Fruit fly (Drosophila melanogaster) whole organism, pupa: ENCODE measurements around the gene CG15403.

Experiments
- CG10348 ChIP-seq: fragments of 200-800 bp; sonication (Bioruptor generic); IDR thresholded peaks from 2 replicates; pipeline ENCODE4 v1.3.6; 2022; ENCODE audit warnings: missing biosample characterization, missing genetic modification characterization
- CG12605 ChIP-seq: fragments of 200-800 bp; sonication (Bioruptor generic); IDR thresholded peaks from 2 replicates; pipeline ENCODE4 v1.3.6; 2022; ENCODE audit warnings: missing biosample characterization, missing genetic modification characterization
- CG15710 ChIP-seq: fragments of 200-800 bp; sonication (Bioruptor generic); optimal IDR thresholded peaks from 2 replicates; lab custom pipeline; 2018; ENCODE audit warnings: missing biosample characterization, mild to moderate bottlenecking, missing genetic modification characterization, moderate library complexity
- CG32121 ChIP-seq: fragments of 200-800 bp; sonication (Bioruptor generic); IDR thresholded peaks from 2 replicates; pipeline ENCODE4 v1.3.6; 2022; ENCODE audit warnings: missing biosample characterization, missing genetic modification characterization
- CG4496 ChIP-seq: fragments of 200-800 bp; sonication (Bioruptor generic); IDR thresholded peaks from 3 replicates; pipeline ENCODE4 v1.3.6; 2022; ENCODE audit warnings: missing biosample characterization, missing genetic modification characterization
- CG8159 ChIP-seq: fragments of 200-800 bp; sonication (Bioruptor generic); optimal IDR thresholded peaks from 3 replicates; lab custom pipeline; 2018; ENCODE audit warnings: missing biosample characterization, mild to moderate bottlenecking, missing genetic modification characterization, moderate library complexity
- CG8301 ChIP-seq: fragments of 200-800 bp; sonication (Bioruptor generic); optimal IDR thresholded peaks from 2 replicates; lab custom pipeline; 2018; ENCODE audit warnings: missing biosample characterization, mild to moderate bottlenecking, missing genetic modification characterization
- CG9948 ChIP-seq: fragments of 200-800 bp; sonication (Bioruptor generic); optimal IDR thresholded peaks from 2 replicates; lab custom pipeline; 2018; ENCODE audit warnings: missing biosample characterization, mild to moderate bottlenecking, missing genetic modification characterization, moderate library complexity
- EcR ChIP-seq: fragments of 200-800 bp; sonication (Bioruptor generic); optimal IDR thresholded peaks from 3 replicates; lab custom pipeline; 2019; ENCODE audit warnings: missing biosample characterization, missing genetic modification characterization, mild to moderate bottlenecking, moderate library complexity, missing genetic modification reagents
- Pif1B ChIP-seq: fragments of 200-800 bp; sonication (Bioruptor generic); optimal IDR thresholded peaks from 3 replicates; lab custom pipeline; 2016; ENCODE audit warnings: missing biosample characterization, missing genetic modification characterization
- Snoo ChIP-seq: fragments of 200-800 bp; sonication (Bioruptor generic); optimal IDR thresholded peaks from 3 replicates; lab custom pipeline; 2017; ENCODE audit warnings: missing biosample characterization, mild to moderate bottlenecking, missing genetic modification characterization, inconsistent platforms
- fd96Ca ChIP-seq: fragments of 200-800 bp; sonication (Bioruptor generic); IDR thresholded peaks from 3 replicates; pipeline ENCODE4 v1.3.6; 2022; ENCODE audit warnings: missing biosample characterization, missing genetic modification characterization
- gl ChIP-seq: fragments of 200-800 bp; sonication (Bioruptor generic); optimal IDR thresholded peaks from 2 replicates; lab custom pipeline; 2018; ENCODE audit warnings: missing biosample characterization, mild to moderate bottlenecking, missing genetic modification characterization
- rn ChIP-seq: fragments of 200-800 bp; sonication (Bioruptor generic); IDR thresholded peaks from 2 replicates; pipeline ENCODE4 v1.3.6; 2022; ENCODE audit warnings: missing biosample characterization, missing genetic modification characterization

DNA sequence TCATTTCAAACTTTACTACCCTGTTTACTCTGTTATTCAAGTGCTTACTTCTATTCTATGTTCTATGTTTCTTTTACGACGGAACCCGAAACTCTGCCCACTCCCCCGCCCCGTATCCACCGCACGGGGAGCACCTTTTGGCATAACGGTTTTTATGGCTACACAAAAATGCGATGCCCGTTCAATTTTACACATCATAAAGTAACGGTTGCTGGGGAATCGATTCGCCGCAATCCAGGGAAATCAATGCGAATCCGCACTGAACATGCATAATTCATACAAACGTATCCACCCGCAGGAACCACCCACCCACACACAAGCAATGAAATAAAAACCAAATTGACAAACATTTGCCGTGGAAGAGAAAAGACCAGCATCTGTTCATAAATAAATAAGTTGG lies 15.5 kb downstream of the CG15403 start:
- TF ChIP-seq CG4496 (GFP tag; lab: Robert Waterston, UW) (no peak), CG8301 (tag; lab: Kevin White, UChicago) (no peak), Pif1B (no peak), gl (tag; lab: Kevin White, UChicago) (no peak), CG10348 (GFP tag; lab: Robert Waterston, UW) (no peak), rn (no peak), fd96Ca (no peak), EcR (no peak), Snoo (tag; lab: Kevin White, UChicago) (no peak), CG8159 (no peak), CG12605 (GFP tag; lab: Robert Waterston, UW) (no peak), CG9948 (tag; lab: Kevin White, UChicago) (no peak), CG32121 (GFP tag; lab: Robert Waterston, UW) (no peak), CG15710 (tag; lab: Kevin White, UChicago) (no peak)
